Worm (Caenorhabditis elegans) whole organism, late embryonic: ENCODE results near the gene pxl-1.

Experiments
- C08G9.2 ChIP-seq: sonication (generic microtip); optimal IDR thresholded peaks from 2 replicates; lab custom pipeline; 2016; ENCODE audit warnings: mild to moderate bottlenecking, missing genetic modification characterization, moderate library complexity, missing compliant biosample characterization
- C38D4.7 ChIP-seq: fragments of 200-800 bp; sonication (Bioruptor generic); optimal IDR thresholded peaks from 2 replicates; lab custom pipeline; 2018; ENCODE audit warnings: mild to moderate bottlenecking, missing genetic modification characterization, moderate library complexity, missing compliant biosample characterization
- Y22D7AL.16 ChIP-seq: sonication (generic microtip); optimal IDR thresholded peaks from 2 replicates; lab custom pipeline; 2016; ENCODE audit warnings: missing genetic modification characterization, missing compliant biosample characterization
- ahr-1 ChIP-seq: sonication (generic microtip); optimal IDR thresholded peaks from 2 replicates; lab custom pipeline; 2016; ENCODE audit warnings: missing genetic modification characterization, missing compliant biosample characterization
- ama-1 ChIP-seq: fragments of 150-350 bp; optimal IDR thresholded peaks from 2 replicates; lab custom pipeline; 2014
- ceh-2 ChIP-seq: sonication (generic microtip); optimal IDR thresholded peaks from 2 replicates; lab custom pipeline; 2016; ENCODE audit warnings: missing genotype, missing genetic modification characterization, missing compliant biosample characterization
- ceh-24 ChIP-seq: sonication (generic microtip); optimal IDR thresholded peaks from 2 replicates; lab custom pipeline; 2016; ENCODE audit warnings: mild to moderate bottlenecking, missing genetic modification characterization, missing compliant biosample characterization
- ceh-31 ChIP-seq: sonication (generic microtip); optimal IDR thresholded peaks from 2 replicates; lab custom pipeline; 2016; ENCODE audit warnings: missing genetic modification characterization, missing compliant biosample characterization
- ceh-45 ChIP-seq: fragments of 200-800 bp; sonication (Bioruptor generic); IDR thresholded peaks from 2 replicates; pipeline ENCODE4 v1.3.6; 2022; ENCODE audit warnings: missing genetic modification reagents, missing genetic modification characterization, missing compliant biosample characterization
- ceh-48 ChIP-seq: sonication (generic microtip); optimal IDR thresholded peaks from 2 replicates; lab custom pipeline; 2016; ENCODE audit warnings: missing genetic modification characterization, inconsistent platforms, missing compliant biosample characterization
- ets-4 ChIP-seq: sonication (generic microtip); optimal IDR thresholded peaks from 2 replicates; lab custom pipeline; 2016; ENCODE audit warnings: missing genetic modification characterization, missing compliant biosample characterization
- hlh-30 ChIP-seq: sonication (generic microtip); optimal IDR thresholded peaks from 2 replicates; lab custom pipeline; 2017; ENCODE audit warnings: antibody characterized with exemption, missing genetic modification characterization, missing compliant biosample characterization; ENCODE audit not compliant: insufficient read depth
- pax-1 ChIP-seq: fragments of 150-350 bp; optimal IDR thresholded peaks from 2 replicates; lab custom pipeline; 2014; ENCODE audit warnings: missing biosample characterization, missing genetic modification characterization
- pha-4 ChIP-seq: fragments of 150-350 bp; optimal IDR thresholded peaks from 2 replicates; lab custom pipeline; 2018; ENCODE audit warnings: missing biosample characterization, missing genetic modification reagents, missing genetic modification characterization
- rnt-1 ChIP-seq: sonication (generic microtip); optimal IDR thresholded peaks from 2 replicates; lab custom pipeline; 2016; ENCODE audit warnings: missing genetic modification characterization, missing compliant biosample characterization
- sdc-2 ChIP-seq: sonication (generic microtip); optimal IDR thresholded peaks from 2 replicates; lab custom pipeline; 2016; ENCODE audit warnings: missing genotype, missing genetic modification characterization, missing compliant biosample characterization
- zip-5 ChIP-seq: sonication (generic microtip); optimal IDR thresholded peaks from 2 replicates; lab custom pipeline; 2016; ENCODE audit warnings: missing genetic modification characterization, missing compliant biosample characterization

Gene pxl-1

ce11 chrIII:5842920-5843319, 52.9 kb downstream of the pxl-1 start:
- peak; percentile 53 for TF ChIP-seq ets-4
- 0 out of 2 replicates have a peak, but pooled peaks have one; percentile 39 for TF ChIP-seq ceh-45 (GFP tag; lab: Robert Waterston, UW)
- no peak for TF ChIP-seq ama-1
- no peak for TF ChIP-seq C08G9.2 (tag; lab: Kevin White, UChicago)
- no peak for TF ChIP-seq pax-1 (tag; lab: Kevin White, UChicago)
- no peak for TF ChIP-seq ahr-1 (tag; lab: Kevin White, UChicago)
- peak; percentile 27 for TF ChIP-seq ceh-31 (tag; lab: Kevin White, UChicago)
- no peak for TF ChIP-seq zip-5 (tag; lab: Kevin White, UChicago)

- peak; percentile 51 for TF ChIP-seq hlh-30 (tag; lab: Kevin White, UChicago)
- TF ChIP-seq ceh-24 (tag; lab: Kevin White, UChicago), result no peak
- TF ChIP-seq, all 69 proteins: peak for 1
These were observed 54.1 kb downstream of the pxl-1 start for ce11 chrIII:5841676-5842075.

- TF ChIP-seq rnt-1 (tag; lab: Kevin White, UChicago), result no peak
- TF ChIP-seq C38D4.7 (GFP tag; lab: Kevin White, UChicago), result no peak
- no peak for TF ChIP-seq ceh-2 (tag; lab: Kevin White, UChicago)
- TF ChIP-seq ceh-48 (tag; lab: Kevin White, UChicago), result no peak
- no peak for TF ChIP-seq ceh-45 (GFP tag; lab: Robert Waterston, UW)
These were observed 54.8 kb downstream of the pxl-1 start for ce11 chrIII:5840815-5841573.

ce11 chrIII:5840277-5840676, 55.5 kb downstream of the pxl-1 start:
- peak; percentile 0 for TF ChIP-seq sdc-2 (tag; lab: Kevin White, UChicago)
- TF ChIP-seq pha-4 (tag; lab: Kevin White, UChicago), result no peak
- TF ChIP-seq Y22D7AL.16 (tag; lab: Kevin White, UChicago), result no peak
